Fruit fly (Drosophila melanogaster) whole organism, embryonic: Measurements from ENCODE around the gene Wwox.

Source experiments
- Atf3 ChIP-seq: fragments of 200-800 bp; sonication (Bioruptor generic); optimal IDR thresholded peaks from 3 replicates; lab custom pipeline; 2016; ENCODE audit warnings: missing biosample characterization, missing genetic modification characterization
- CG10267 ChIP-seq: fragments of 200-800 bp; sonication (Bioruptor generic); optimal IDR thresholded peaks from 2 replicates; lab custom pipeline; 2018; ENCODE audit warnings: missing biosample characterization, mild to moderate bottlenecking, missing genetic modification characterization, moderate library complexity
- CG10321 ChIP-seq: fragments of 200-800 bp; sonication (Bioruptor generic); IDR thresholded peaks from 2 replicates; pipeline ENCODE4 v1.3.6; 2022; ENCODE audit warnings: missing biosample characterization, missing genetic modification characterization
- CG10431 ChIP-seq: fragments of 200-800 bp; sonication (Bioruptor generic); optimal IDR thresholded peaks from 3 replicates; lab custom pipeline; 2018; ENCODE audit warnings: missing biosample characterization, mild to moderate bottlenecking, missing genetic modification characterization
- CG10979 ChIP-seq: fragments of 200-800 bp; sonication (Bioruptor generic); optimal IDR thresholded peaks from 2 replicates; lab custom pipeline; 2018; ENCODE audit warnings: missing biosample characterization, mild to moderate bottlenecking, missing genetic modification characterization, moderate library complexity
- CG11723 ChIP-seq: fragments of 200-800 bp; sonication (Bioruptor generic); optimal IDR thresholded peaks from 2 replicates; lab custom pipeline; 2017; ENCODE audit warnings: missing biosample characterization, mild to moderate bottlenecking, missing genetic modification characterization
- CG12219 ChIP-seq: fragments of 200-800 bp; sonication (Bioruptor generic); optimal IDR thresholded peaks from 3 replicates; lab custom pipeline; 2018; ENCODE audit warnings: missing biosample characterization, mild to moderate bottlenecking, missing genetic modification characterization
- CG12299 ChIP-seq: fragments of 200-800 bp; sonication (Bioruptor generic); optimal IDR thresholded peaks from 2 replicates; lab custom pipeline; 2018; ENCODE audit warnings: missing biosample characterization, mild to moderate bottlenecking, missing genetic modification characterization
- CG12391 ChIP-seq: fragments of 200-800 bp; sonication (Bioruptor generic); optimal IDR thresholded peaks from 3 replicates; lab custom pipeline; 2018; ENCODE audit warnings: missing biosample characterization, mild to moderate bottlenecking, missing genetic modification characterization, moderate library complexity
- CG14441 ChIP-seq: fragments of 200-800 bp; sonication (Bioruptor generic); IDR thresholded peaks from 2 replicates; pipeline ENCODE4 v1.3.6; 2022; ENCODE audit warnings: missing biosample characterization, missing genetic modification characterization
- CG15514 ChIP-seq: fragments of 200-800 bp; sonication (Bioruptor generic); optimal IDR thresholded peaks from 3 replicates; lab custom pipeline; 2017; ENCODE audit warnings: missing biosample characterization, missing genetic modification characterization, mild to moderate bottlenecking, moderate library complexity, missing genetic modification reagents
- CG1603 ChIP-seq: fragments of 200-800 bp; sonication (Bioruptor generic); optimal IDR thresholded peaks from 2 replicates; lab custom pipeline; 2019; ENCODE audit warnings: missing biosample characterization, mild to moderate bottlenecking, missing genetic modification characterization, moderate library complexity
- CG17186 ChIP-seq: fragments of 200-800 bp; sonication (Bioruptor generic); optimal IDR thresholded peaks from 3 replicates; lab custom pipeline; 2017; ENCODE audit warnings: missing biosample characterization, missing genetic modification reagents, missing genetic modification characterization
- CG32772 ChIP-seq: fragments of 200-800 bp; sonication (Bioruptor generic); IDR thresholded peaks from 2 replicates; pipeline ENCODE4 v1.3.6; 2022; ENCODE audit warnings: missing biosample characterization, missing genetic modification characterization
- CG33557 ChIP-seq: fragments of 200-800 bp; sonication (Bioruptor generic); optimal IDR thresholded peaks from 2 replicates; lab custom pipeline; 2019; ENCODE audit warnings: missing biosample characterization, mild to moderate bottlenecking, missing genetic modification characterization, moderate library complexity
- CG34376 ChIP-seq: fragments of 200-800 bp; sonication (Bioruptor generic); optimal IDR thresholded peaks from 2 replicates; lab custom pipeline; 2018; ENCODE audit warnings: missing biosample characterization, mild to moderate bottlenecking, missing genetic modification characterization
- CG42726 ChIP-seq: fragments of 200-800 bp; sonication (Bioruptor generic); IDR thresholded peaks from 2 replicates; pipeline ENCODE4 v1.3.6; 2022; ENCODE audit warnings: missing biosample characterization, missing genetic modification characterization; ENCODE audit not compliant: partially characterized antibody
- CG6175 ChIP-seq: fragments of 200-800 bp; sonication (Bioruptor generic); IDR thresholded peaks from 3 replicates; pipeline ENCODE4 v1.3.6; 2022; ENCODE audit warnings: missing biosample characterization, missing genetic modification characterization
- CG6683 ChIP-seq: fragments of 200-800 bp; sonication (Bioruptor generic); optimal IDR thresholded peaks from 2 replicates; lab custom pipeline; 2017; ENCODE audit warnings: missing biosample characterization, mild to moderate bottlenecking, missing genetic modification characterization, missing genetic modification reagents
- CG6854 ChIP-seq: fragments of 200-800 bp; sonication (Bioruptor generic); optimal IDR thresholded peaks from 3 replicates; lab custom pipeline; 2017; ENCODE audit warnings: missing biosample characterization, mild to moderate bottlenecking, missing genetic modification characterization
- CG7372 ChIP-seq: fragments of 200-800 bp; sonication (Bioruptor generic); IDR thresholded peaks from 2 replicates; pipeline ENCODE4 v1.3.6; 2022; ENCODE audit warnings: missing biosample characterization, missing genetic modification characterization
- CG7556 ChIP-seq: fragments of 200-800 bp; sonication (Bioruptor generic); optimal IDR thresholded peaks from 2 replicates; lab custom pipeline; 2017; ENCODE audit warnings: missing biosample characterization, mild to moderate bottlenecking, missing genetic modification characterization
- CG7786 ChIP-seq: fragments of 200-800 bp; sonication (Bioruptor generic); optimal IDR thresholded peaks from 2 replicates; lab custom pipeline; 2016; ENCODE audit warnings: missing biosample characterization, missing genetic modification characterization
- CG8089 ChIP-seq: fragments of 200-800 bp; sonication (Bioruptor generic); optimal IDR thresholded peaks from 3 replicates; lab custom pipeline; 2016; ENCODE audit warnings: missing biosample characterization, missing genetic modification characterization
- CHES-1-like ChIP-seq: fragments of 200-800 bp; sonication (Bioruptor generic); optimal IDR thresholded peaks from 2 replicates; lab custom pipeline; 2016; ENCODE audit warnings: missing biosample characterization, missing genetic modification characterization
- MBD-R2 ChIP-seq: fragments of 200-800 bp; sonication (Bioruptor generic); IDR thresholded peaks from 2 replicates; pipeline ENCODE4 v1.3.6; 2022; ENCODE audit warnings: missing biosample characterization, missing genetic modification characterization
- MESR4 ChIP-seq: fragments of 200-800 bp; sonication (Bioruptor generic); optimal IDR thresholded peaks from 2 replicates; lab custom pipeline; 2018; ENCODE audit warnings: missing biosample characterization, mild to moderate bottlenecking, missing genetic modification characterization, moderate library complexity
- Meics ChIP-seq: fragments of 200-800 bp; sonication (Bioruptor generic); optimal IDR thresholded peaks from 2 replicates; lab custom pipeline; 2017; ENCODE audit warnings: missing biosample characterization, mild to moderate bottlenecking, missing genetic modification characterization
- Neu2 ChIP-seq: fragments of 200-800 bp; sonication (Bioruptor generic); optimal IDR thresholded peaks from 3 replicates; lab custom pipeline; 2016; ENCODE audit warnings: missing biosample characterization, missing genetic modification characterization, borderline replicate concordance
- Opbp ChIP-seq: fragments of 200-800 bp; sonication (Bioruptor generic); IDR thresholded peaks from 3 replicates; pipeline ENCODE4 v1.3.6; 2022; ENCODE audit warnings: missing biosample characterization, missing genetic modification characterization; ENCODE audit not compliant: partially characterized antibody
- Rfx ChIP-seq: fragments of 200-800 bp; sonication (Bioruptor generic); IDR thresholded peaks from 2 replicates; pipeline ENCODE4 v1.3.6; 2022; ENCODE audit warnings: missing biosample characterization, missing genetic modification characterization
- Spps ChIP-seq: fragments of 200-800 bp; sonication (Bioruptor generic); optimal IDR thresholded peaks from 2 replicates; lab custom pipeline; 2018; ENCODE audit warnings: missing biosample characterization, mild to moderate bottlenecking, missing genetic modification characterization
- YL-1 ChIP-seq: fragments of 200-800 bp; sonication (Bioruptor generic); optimal IDR thresholded peaks from 3 replicates; lab custom pipeline; 2017; ENCODE audit warnings: missing biosample characterization, mild to moderate bottlenecking, missing genetic modification characterization
- ab ChIP-seq: fragments of 200-800 bp; sonication (Bioruptor generic); optimal IDR thresholded peaks from 2 replicates; lab custom pipeline; 2016; ENCODE audit warnings: missing biosample characterization, missing genetic modification characterization
- ac ChIP-seq: fragments of 200-800 bp; sonication (Bioruptor generic); optimal IDR thresholded peaks from 3 replicates; lab custom pipeline; 2017; ENCODE audit warnings: missing biosample characterization, mild to moderate bottlenecking, missing genetic modification characterization
- br ChIP-seq: fragments of >200 bp; optimal IDR thresholded peaks from 2 replicates; lab custom pipeline; 2017
- ems ChIP-seq: fragments of 200-800 bp; sonication (Bioruptor generic); optimal IDR thresholded peaks from 3 replicates; lab custom pipeline; 2016; ENCODE audit warnings: missing biosample characterization, missing genetic modification characterization
- fd3F ChIP-seq: fragments of 200-800 bp; sonication (Bioruptor generic); optimal IDR thresholded peaks from 2 replicates; lab custom pipeline; 2018; ENCODE audit warnings: missing biosample characterization, mild to moderate bottlenecking, missing genetic modification characterization, moderate library complexity
- fd64A ChIP-seq: fragments of 200-800 bp; sonication (Bioruptor generic); optimal IDR thresholded peaks from 3 replicates; lab custom pipeline; 2018; ENCODE audit warnings: missing biosample characterization, mild to moderate bottlenecking, missing genetic modification characterization
- gro ChIP-seq: fragments of 200-800 bp; sonication (Bioruptor generic); optimal IDR thresholded peaks from 2 replicates; lab custom pipeline; 2016; ENCODE audit warnings: missing biosample characterization, missing genetic modification characterization
- gt ChIP-seq: fragments of 200-800 bp; sonication (Bioruptor generic); IDR thresholded peaks from 2 replicates; pipeline ENCODE4 v1.3.6; 2022; ENCODE audit warnings: missing biosample characterization, missing genetic modification characterization
- lov ChIP-seq, 2 experiments: fragments of 200-800 bp in 1 of 2; fragments of >200 bp in 1 of 2; sonication (Bioruptor generic) in 1 of 2; IDR thresholded peaks in 1 of 2; optimal IDR thresholded peaks in 1 of 2; 2 replicates in 1 of 2; 3 replicates in 1 of 2; pipeline versions ENCODE4 v1.3.6 to Lab custom; 2017 to 2022; ENCODE audit warnings: missing biosample characterization in 1 of 2, missing genetic modification characterization in 1 of 2
- nau ChIP-seq: fragments of 200-800 bp; sonication (Bioruptor generic); optimal IDR thresholded peaks from 3 replicates; lab custom pipeline; 2017; ENCODE audit warnings: missing biosample characterization, mild to moderate bottlenecking, missing genetic modification characterization, missing genetic modification reagents
- pho ChIP-seq: fragments of 200-800 bp; sonication (Bioruptor generic); optimal IDR thresholded peaks from 2 replicates; lab custom pipeline; 2016; ENCODE audit warnings: missing biosample characterization, missing genetic modification characterization
- prd ChIP-seq, 3 experiments: fragments of >200 bp in 2 of 3; fragments of 200-800 bp in 1 of 3; sonication (Bioruptor generic) in 1 of 3; optimal IDR thresholded peaks in 2 of 3; IDR thresholded peaks in 1 of 3; 2 replicates in 2 of 3; 3 replicates in 1 of 3; pipeline versions ENCODE4 v1.3.6 to Lab custom; 2017 to 2022; ENCODE audit warnings: missing biosample characterization in 1 of 3, missing genetic modification characterization in 1 of 3
- pum ChIP-seq: fragments of 200-800 bp; sonication (Bioruptor generic); optimal IDR thresholded peaks from 2 replicates; lab custom pipeline; 2016; ENCODE audit warnings: missing biosample characterization, missing genetic modification characterization
- repo ChIP-seq: fragments of 200-800 bp; sonication (Bioruptor generic); optimal IDR thresholded peaks from 2 replicates; lab custom pipeline; 2016; ENCODE audit warnings: missing biosample characterization, missing genetic modification characterization
- sob ChIP-seq: fragments of 200-800 bp; sonication (Bioruptor generic); IDR thresholded peaks from 2 replicates; pipeline ENCODE4 v1.3.6; 2022; ENCODE audit warnings: missing biosample characterization, missing genetic modification characterization
- tup ChIP-seq: fragments of 200-800 bp; sonication (Bioruptor generic); optimal IDR thresholded peaks from 2 replicates; lab custom pipeline; 2016; ENCODE audit warnings: missing biosample characterization, mild to moderate bottlenecking, missing genetic modification characterization, moderate library complexity
- tx ChIP-seq: fragments of 200-800 bp; sonication (Bioruptor generic); optimal IDR thresholded peaks from 2 replicates; lab custom pipeline; 2016; ENCODE audit warnings: missing biosample characterization, missing genetic modification characterization

The Wwox gene

dm6 chr2L:8000578-8001040 is 3.5 kb downstream of the Wwox start (continued):
- TF ChIP-seq lov (optimal IDR thresholded peaks at IDR 0.05; lab: Kevin White, UChicago) (no peak), lov (GFP tag; IDR thresholded peaks at IDR 0.05; lab: Robert Waterston, UW) (no peak), Atf3 (GFP tag; lab: Kevin White, UChicago) (no peak), CG17186 (GFP tag; lab: Kevin White, UChicago) (no peak), CG12219 (GFP tag; lab: Kevin White, UChicago) (no peak), CG7556 (GFP tag; lab: Kevin White, UChicago) (peak; percentile 47), fd3F (no peak), gt (GFP tag; lab: Robert Waterston, UW) (no peak), Spps (no peak), fd64A (GFP tag; lab: Kevin White, UChicago) (no peak), CG10979 (tag; lab: Kevin White, UChicago) (no peak), Rfx (GFP tag; lab: Robert Waterston, UW) (peak; percentile 57), CG34376 (peak; percentile 53), MESR4 (GFP tag; lab: Kevin White, UChicago) (no peak), Meics (GFP tag; lab: Kevin White, UChicago) (peak; percentile 66), CG1603 (no peak), ems (GFP tag; lab: Kevin White, UChicago) (no peak), CG6175 (GFP tag; lab: Robert Waterston, UW) (no peak), CG11723 (GFP tag; lab: Kevin White, UChicago) (no peak), ac (GFP tag; lab: Kevin White, UChicago) (no peak), MBD-R2 (GFP tag; lab: Robert Waterston, UW) (no peak), CG6854 (GFP tag; lab: Kevin White, UChicago) (peak; percentile 4), prd (optimal IDR thresholded peaks at IDR 0.05; lab: Kevin White, UChicago) (no peak), prd (GFP tag; IDR thresholded peaks at IDR 0.05; lab: Robert Waterston, UW) (0 out of 3 replicates have a peak, but pooled peaks have one; percentile 3), repo (GFP tag; lab: Kevin White, UChicago) (no peak), YL-1 (GFP tag; lab: Kevin White, UChicago) (no peak), CG7786 (GFP tag; lab: Kevin White, UChicago) (peak; percentile 20), CG12391 (tag; lab: Kevin White, UChicago) (no peak), Neu2 (GFP tag; lab: Kevin White, UChicago) (no peak), CG32772 (GFP tag; lab: Robert Waterston, UW) (no peak), gro (GFP tag; lab: Kevin White, UChicago) (peak; percentile 68), tx (GFP tag; lab: Kevin White, UChicago) (no peak), CG6683 (GFP tag; lab: Kevin White, UChicago) (no peak), CHES-1-like (GFP tag; lab: Kevin White, UChicago) (no peak), nau (GFP tag; lab: Kevin White, UChicago) (no peak), br (lab: Kevin White, UChicago) (no peak), pho (GFP tag; lab: Kevin White, UChicago) (peak; percentile 70), CG10267 (no peak), CG33557 (GFP tag; lab: Kevin White, UChicago) (no peak), ab (GFP tag; lab: Kevin White, UChicago) (no peak), CG15514 (GFP tag; lab: Kevin White, UChicago) (peak; percentile 46), CG7372 (GFP tag; lab: Robert Waterston, UW) (no peak), CG10431 (no peak), sob (no peak), CG42726 (no peak), tup (GFP tag; lab: Kevin White, UChicago) (no peak), CG12299 (tag; lab: Kevin White, UChicago) (no peak), CG14441 (GFP tag; lab: Robert Waterston, UW) (no peak), pum (GFP tag; lab: Kevin White, UChicago) (peak; percentile 9), CG8089 (GFP tag; lab: Kevin White, UChicago) (no peak), Opbp (GFP tag; lab: Robert Waterston, UW) (no peak), CG10321 (GFP tag; lab: Robert Waterston, UW) (no peak)
